Worm (Caenorhabditis elegans) whole organism, late embryonic: ENCODE data around the gene dhc-3.

ENCODE experiments used
- ceh-31 ChIP-seq: sonication (generic microtip); optimal IDR thresholded peaks from 2 replicates; lab custom pipeline; 2016; ENCODE audit warnings: missing genetic modification characterization, missing compliant biosample characterization
- ets-4 ChIP-seq: sonication (generic microtip); optimal IDR thresholded peaks from 2 replicates; lab custom pipeline; 2016; ENCODE audit warnings: missing genetic modification characterization, missing compliant biosample characterization
- nfya-1 ChIP-seq: sonication (generic microtip); optimal IDR thresholded peaks from 2 replicates; lab custom pipeline; 2017; ENCODE audit warnings: missing genetic modification characterization, mild to moderate bottlenecking, missing compliant biosample characterization, antibody characterized with exemption, moderate library complexity
- tbx-7 ChIP-seq: sonication (generic microtip); optimal IDR thresholded peaks from 2 replicates; lab custom pipeline; 2016; ENCODE audit warnings: missing genotype, missing genetic modification characterization, missing compliant biosample characterization

ce11 chrV:13120097-13120496, 18.7 kb upstream of the dhc-3 start, which contains the start of gene max-1:
- TF ChIP-seq ets-4 (tag; lab: Kevin White, UChicago): no peak
- peak; percentile 12 for TF ChIP-seq ceh-31 (tag; lab: Kevin White, UChicago)
- no peak for TF ChIP-seq nfya-1
- TF ChIP-seq tbx-7 (tag; lab: Kevin White, UChicago): no peak
